Fruit fly (Drosophila melanogaster) S2 (cell line): Measurements from ENCODE around the gene CG4390.

Experiments used
- CG8478 ChIP-seq: fragments of >200 bp; optimal IDR thresholded peaks from 2 replicates; lab custom pipeline; 2018
- CTCF ChIP-seq, 2 experiments: fragments of >200 bp; optimal IDR thresholded peaks; 2 replicates each; lab custom pipeline; 2018

DNA sequence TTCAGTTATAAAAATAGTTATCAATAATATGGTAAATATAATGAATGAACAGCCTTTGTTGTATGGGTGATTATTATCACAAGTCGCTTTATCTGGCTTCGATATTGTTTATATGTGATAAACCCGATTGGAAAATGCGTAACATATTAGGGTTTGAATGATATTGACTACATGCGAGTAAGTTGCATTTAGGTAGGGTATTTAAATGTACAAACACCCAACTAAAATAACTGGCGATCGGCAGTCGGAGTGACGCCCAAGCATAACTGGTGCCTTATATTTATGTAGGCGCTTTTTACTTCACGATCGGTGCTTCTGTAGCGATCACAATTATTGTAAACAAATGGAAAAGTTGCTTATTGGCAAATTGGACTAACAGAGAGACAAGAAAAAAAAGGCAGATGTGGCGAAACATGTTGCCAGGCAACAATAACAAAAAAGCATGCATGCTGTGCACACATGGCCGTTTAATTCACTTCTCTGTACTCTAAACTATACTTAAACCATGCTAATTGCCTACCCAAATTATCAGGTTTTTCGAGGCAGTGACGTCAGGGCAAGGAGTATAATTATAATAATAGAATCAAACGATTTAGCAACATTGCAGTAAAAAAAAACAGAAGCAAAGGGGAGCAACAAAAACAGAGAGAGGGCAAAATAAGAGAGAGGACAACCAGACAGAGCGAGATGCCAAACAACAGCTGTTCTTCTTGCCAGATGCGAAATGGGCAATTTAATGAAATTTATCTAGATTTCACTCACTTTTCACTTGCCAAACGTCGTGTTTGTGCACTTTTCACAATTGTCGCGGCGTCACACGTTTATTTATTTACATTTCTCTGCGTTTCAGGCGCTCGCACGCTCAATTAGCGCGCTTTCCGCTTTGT lies 51.9 kb downstream of the CG4390 start:
- TF ChIP-seq CTCF (optimal IDR thresholded peaks at IDR 0.05; lab: Kevin White, UChicago) (no peak), CG8478 (lab: Kevin White, UChicago) (no peak)
